Worm (Caenorhabditis elegans) whole organism, late embryonic: Measurements from ENCODE around the gene F28C6.5.

Experiments used
- C38D4.7 ChIP-seq: fragments of 200-800 bp; sonication (Bioruptor generic); optimal IDR thresholded peaks from 2 replicates; lab custom pipeline; 2018; ENCODE audit warnings: mild to moderate bottlenecking, missing genetic modification characterization, moderate library complexity, missing compliant biosample characterization
- ceh-9 ChIP-seq: sonication (generic microtip); optimal IDR thresholded peaks from 2 replicates; lab custom pipeline; 2016; ENCODE audit warnings: mild to moderate bottlenecking, missing genetic modification characterization, inconsistent platforms, missing compliant biosample characterization
- lin-11 ChIP-seq: fragments of 200-800 bp; sonication (Bioruptor generic); optimal IDR thresholded peaks from 2 replicates; lab custom pipeline; 2018; ENCODE audit warnings: mild to moderate bottlenecking, missing genetic modification characterization, missing compliant biosample characterization
- npax-4 ChIP-seq: sonication (generic microtip); optimal IDR thresholded peaks from 2 replicates; lab custom pipeline; 2016; ENCODE audit warnings: missing genetic modification characterization, missing compliant biosample characterization
- pha-2 ChIP-seq: sonication (generic microtip); optimal IDR thresholded peaks from 2 replicates; lab custom pipeline; 2017; ENCODE audit warnings: mild to moderate bottlenecking, missing genetic modification characterization, missing compliant biosample characterization
- unc-3 ChIP-seq, 2 experiments: fragments of 200-800 bp in 1 of 2; sonication (Bioruptor generic) in 1 of 2; sonication (generic microtip) in 1 of 2; conservative IDR thresholded peaks in 1 of 2; optimal IDR thresholded peaks in 1 of 2; 2 replicates each; pipeline versions ENCODE4 v1.3.6 to Lab custom; 2016 to 2022; ENCODE audit warnings: missing compliant biosample characterization in 2 of 2, missing genetic modification characterization in 2 of 2, missing genetic modification reagents in 1 of 2
- unc-86 ChIP-seq: sonication (generic microtip); optimal IDR thresholded peaks from 2 replicates; lab custom pipeline; 2016; ENCODE audit warnings: missing genetic modification characterization, missing compliant biosample characterization

ce11 chrII:8566806-8567266 lies 32.5 kb upstream of the F28C6.5 start, which contains the start of gene F54C9.3:
- TF ChIP-seq lin-11 (tag; lab: Kevin White, UChicago): no peak
- no peak for TF ChIP-seq npax-4 (tag; lab: Kevin White, UChicago)
- no peak for TF ChIP-seq unc-3 (GFP tag; conservative IDR thresholded peaks at IDR 0.05; lab: Robert Waterston, UW)
- TF ChIP-seq unc-3 (tag; optimal IDR thresholded peaks at IDR 0.05; lab: Kevin White, UChicago): no peak
- TF ChIP-seq unc-86 (tag; lab: Kevin White, UChicago): no peak
- TF ChIP-seq C38D4.7 (GFP tag; lab: Kevin White, UChicago): no peak
- TF ChIP-seq pha-2: no peak
- TF ChIP-seq ceh-9 (tag; lab: Kevin White, UChicago): no peak
